Fruit fly (Drosophila melanogaster) whole organism, embryonic: Measurements from ENCODE around the gene ATPsynG.
A peak's percentile ranks its signal among the peaks of the same experiment; 100 is the strongest.

ENCODE experiments used
- Antp ChIP-seq: fragments of 200-800 bp; sonication (Bioruptor generic); optimal IDR thresholded peaks from 3 replicates; lab custom pipeline; 2016; ENCODE audit warnings: missing biosample characterization, missing genetic modification characterization
- CG10147 ChIP-seq: fragments of 200-800 bp; sonication (Bioruptor generic); optimal IDR thresholded peaks from 2 replicates; lab custom pipeline; 2019; ENCODE audit warnings: missing biosample characterization, mild to moderate bottlenecking, missing genetic modification characterization, moderate library complexity
- CG11723 ChIP-seq: fragments of 200-800 bp; sonication (Bioruptor generic); optimal IDR thresholded peaks from 2 replicates; lab custom pipeline; 2017; ENCODE audit warnings: missing biosample characterization, mild to moderate bottlenecking, missing genetic modification characterization
- CG12299 ChIP-seq: fragments of 200-800 bp; sonication (Bioruptor generic); optimal IDR thresholded peaks from 2 replicates; lab custom pipeline; 2018; ENCODE audit warnings: missing biosample characterization, mild to moderate bottlenecking, missing genetic modification characterization
- CG12744 ChIP-seq: fragments of 200-800 bp; sonication (Bioruptor generic); optimal IDR thresholded peaks from 2 replicates; lab custom pipeline; 2016; ENCODE audit warnings: missing biosample characterization, missing genetic modification characterization
- CG13296 ChIP-seq: fragments of 200-800 bp; sonication (Bioruptor generic); optimal IDR thresholded peaks from 3 replicates; lab custom pipeline; 2018; ENCODE audit warnings: missing biosample characterization, mild to moderate bottlenecking, missing genetic modification characterization
- CG14441 ChIP-seq: fragments of 200-800 bp; sonication (Bioruptor generic); IDR thresholded peaks from 2 replicates; pipeline ENCODE4 v1.3.6; 2022; ENCODE audit warnings: missing biosample characterization, missing genetic modification characterization
- CG14667 ChIP-seq: fragments of 200-800 bp; sonication (Bioruptor generic); IDR thresholded peaks from 2 replicates; pipeline ENCODE4 v1.3.6; 2022; ENCODE audit warnings: missing biosample characterization, missing genetic modification characterization
- CG15601 ChIP-seq: fragments of 200-800 bp; sonication (Bioruptor generic); optimal IDR thresholded peaks from 3 replicates; lab custom pipeline; 2019; ENCODE audit warnings: missing biosample characterization, mild to moderate bottlenecking, missing genetic modification characterization, moderate library complexity
- CG15696 ChIP-seq: fragments of 200-800 bp; sonication (Bioruptor generic); optimal IDR thresholded peaks from 2 replicates; lab custom pipeline; 2019; ENCODE audit warnings: missing biosample characterization, mild to moderate bottlenecking, missing genetic modification characterization, moderate library complexity
- CG16779 ChIP-seq: fragments of 200-800 bp; sonication (Bioruptor generic); IDR thresholded peaks from 2 replicates; pipeline ENCODE4 v1.3.6; 2022; ENCODE audit warnings: missing biosample characterization, missing genetic modification characterization
- CG17361 ChIP-seq: fragments of 200-800 bp; sonication (Bioruptor generic); IDR thresholded peaks from 3 replicates; pipeline ENCODE4 v1.3.6; 2022; ENCODE audit warnings: missing biosample characterization, missing genetic modification characterization
- CG1792 ChIP-seq: fragments of 200-800 bp; sonication (Bioruptor generic); optimal IDR thresholded peaks from 2 replicates; lab custom pipeline; 2016; ENCODE audit warnings: missing biosample characterization, missing genetic modification characterization
- CG18619 ChIP-seq: fragments of 200-800 bp; sonication (Bioruptor generic); optimal IDR thresholded peaks from 3 replicates; lab custom pipeline; 2017; ENCODE audit warnings: missing biosample characterization, mild to moderate bottlenecking, missing genetic modification characterization
- CG2678 ChIP-seq: fragments of 200-800 bp; sonication (Bioruptor generic); optimal IDR thresholded peaks from 3 replicates; lab custom pipeline; 2019; ENCODE audit warnings: missing biosample characterization, mild to moderate bottlenecking, missing genetic modification characterization, moderate library complexity
- CG30020 ChIP-seq: fragments of 200-800 bp; optimal IDR thresholded peaks from 2 replicates; lab custom pipeline; 2019; ENCODE audit warnings: missing biosample characterization, mild to moderate bottlenecking, missing genetic modification characterization, moderate library complexity
- CG3281 ChIP-seq: fragments of 200-800 bp; sonication (Bioruptor generic); optimal IDR thresholded peaks from 3 replicates; lab custom pipeline; 2017; ENCODE audit warnings: missing biosample characterization, mild to moderate bottlenecking, missing genetic modification characterization
- CG3407 ChIP-seq: fragments of 200-800 bp; sonication (Bioruptor generic); optimal IDR thresholded peaks from 2 replicates; lab custom pipeline; 2018; ENCODE audit warnings: missing biosample characterization, mild to moderate bottlenecking, missing genetic modification characterization
- CG3847 ChIP-seq: fragments of 200-800 bp; sonication (Bioruptor generic); IDR thresholded peaks from 2 replicates; pipeline ENCODE4 v1.3.6; 2022; ENCODE audit warnings: missing biosample characterization, missing genetic modification characterization
- CG7928 ChIP-seq: fragments of 200-800 bp; sonication (Bioruptor generic); optimal IDR thresholded peaks from 2 replicates; lab custom pipeline; 2017; ENCODE audit warnings: missing biosample characterization, mild to moderate bottlenecking, missing genetic modification characterization
- CG7963 ChIP-seq: fragments of 200-800 bp; sonication (Bioruptor generic); IDR thresholded peaks from 3 replicates; pipeline ENCODE4 v1.3.6; 2022; ENCODE audit warnings: missing biosample characterization, missing genetic modification characterization; ENCODE audit not compliant: partially characterized antibody
- D19A ChIP-seq: fragments of 200-800 bp; optimal IDR thresholded peaks from 3 replicates; lab custom pipeline; 2019; ENCODE audit warnings: missing biosample characterization, mild to moderate bottlenecking, missing genetic modification characterization, moderate library complexity
- Dad ChIP-seq: fragments of 200-800 bp; sonication (Bioruptor generic); optimal IDR thresholded peaks from 3 replicates; lab custom pipeline; 2016; ENCODE audit warnings: missing biosample characterization, missing genetic modification characterization
- Elba2 ChIP-seq: fragments of 200-800 bp; sonication (Bioruptor generic); optimal IDR thresholded peaks from 3 replicates; lab custom pipeline; 2016; ENCODE audit warnings: missing biosample characterization, missing genetic modification characterization
- Fer1 ChIP-seq: fragments of 200-800 bp; sonication (Bioruptor generic); optimal IDR thresholded peaks from 2 replicates; lab custom pipeline; 2017; ENCODE audit warnings: missing biosample characterization, mild to moderate bottlenecking, missing genetic modification characterization
- MBD-R2 ChIP-seq: fragments of 200-800 bp; sonication (Bioruptor generic); IDR thresholded peaks from 2 replicates; pipeline ENCODE4 v1.3.6; 2022; ENCODE audit warnings: missing biosample characterization, missing genetic modification characterization
- NC2β ChIP-seq: fragments of 200-800 bp; sonication (Bioruptor generic); optimal IDR thresholded peaks from 2 replicates; lab custom pipeline; 2016; ENCODE audit warnings: missing biosample characterization, missing genetic modification characterization
- Pdp1 ChIP-seq, 2 experiments: fragments of 200-800 bp; sonication (Bioruptor generic); optimal IDR thresholded peaks; 3 replicates each; lab custom pipeline; 2016; ENCODE audit warnings: missing biosample characterization in 2 of 2, missing genetic modification characterization in 2 of 2, mild to moderate bottlenecking in 1 of 2, moderate library complexity in 1 of 2
- Sin3A ChIP-seq: fragments of >200 bp; optimal IDR thresholded peaks from 2 replicates; lab custom pipeline; 2018
- Sry-δ ChIP-seq: fragments of 200-800 bp; sonication (Bioruptor generic); optimal IDR thresholded peaks from 2 replicates; lab custom pipeline; 2016; ENCODE audit warnings: missing biosample characterization, missing genetic modification characterization
- Xbp1 ChIP-seq: fragments of 200-800 bp; sonication (Bioruptor generic); optimal IDR thresholded peaks from 3 replicates; lab custom pipeline; 2016; ENCODE audit warnings: missing biosample characterization, mild to moderate bottlenecking, missing genetic modification characterization
- Xrp1 ChIP-seq: fragments of 200-800 bp; sonication (Bioruptor generic); IDR thresholded peaks from 2 replicates; pipeline ENCODE4 v1.3.6; 2022; ENCODE audit warnings: missing biosample characterization, missing genetic modification characterization
- YL-1 ChIP-seq: fragments of 200-800 bp; sonication (Bioruptor generic); optimal IDR thresholded peaks from 3 replicates; lab custom pipeline; 2017; ENCODE audit warnings: missing biosample characterization, mild to moderate bottlenecking, missing genetic modification characterization
- abd-A ChIP-seq: fragments of 200-800 bp; sonication (Bioruptor generic); optimal IDR thresholded peaks from 3 replicates; lab custom pipeline; 2019; ENCODE audit warnings: missing biosample characterization, mild to moderate bottlenecking, missing genetic modification characterization, moderate library complexity
- amos ChIP-seq: fragments of 200-800 bp; sonication (Bioruptor generic); IDR thresholded peaks from 2 replicates; pipeline ENCODE4 v1.3.6; 2022; ENCODE audit warnings: missing biosample characterization, missing genetic modification characterization; ENCODE audit not compliant: partially characterized antibody
- bbx ChIP-seq: fragments of 200-800 bp; sonication (Bioruptor generic); IDR thresholded peaks from 2 replicates; pipeline ENCODE4 v1.3.6; 2022; ENCODE audit warnings: missing biosample characterization, missing genetic modification characterization; ENCODE audit not compliant: partially characterized antibody
- bowl ChIP-seq: fragments of 200-800 bp; sonication (Bioruptor generic); IDR thresholded peaks from 2 replicates; pipeline ENCODE4 v1.3.6; 2022; ENCODE audit warnings: missing biosample characterization, missing genetic modification characterization
- dan ChIP-seq: fragments of 200-800 bp; sonication (Bioruptor generic); IDR thresholded peaks from 2 replicates; pipeline ENCODE4 v1.3.6; 2022; ENCODE audit warnings: missing biosample characterization, missing genetic modification characterization
- ftz-f1 ChIP-seq: fragments of 200-800 bp; sonication (Bioruptor generic); optimal IDR thresholded peaks from 2 replicates; lab custom pipeline; 2016; ENCODE audit warnings: missing biosample characterization, missing genetic modification characterization
- gcm2 ChIP-seq: fragments of 200-800 bp; sonication (Bioruptor generic); optimal IDR thresholded peaks from 2 replicates; lab custom pipeline; 2016; ENCODE audit warnings: missing biosample characterization, missing genetic modification characterization
- gfzf ChIP-seq: fragments of 200-800 bp; sonication (Bioruptor generic); optimal IDR thresholded peaks from 2 replicates; lab custom pipeline; 2016; ENCODE audit warnings: missing biosample characterization, mild to moderate bottlenecking, missing genetic modification characterization, moderate library complexity
- gsb ChIP-seq: fragments of 200-800 bp; sonication (Bioruptor generic); IDR thresholded peaks from 2 replicates; pipeline ENCODE4 v1.3.6; 2022; ENCODE audit warnings: missing biosample characterization, missing genetic modification characterization
- insv ChIP-seq, 2 experiments: fragments of 200-800 bp; sonication (Bioruptor generic); optimal IDR thresholded peaks; 3 replicates each; lab custom pipeline; 2016 to 2018; ENCODE audit warnings: missing biosample characterization in 2 of 2, missing genetic modification characterization in 2 of 2
- onecut ChIP-seq: fragments of 200-800 bp; sonication (Bioruptor generic); IDR thresholded peaks from 2 replicates; pipeline ENCODE4 v1.3.6; 2022; ENCODE audit warnings: missing biosample characterization, missing genetic modification characterization
- pb ChIP-seq: fragments of 200-800 bp; sonication (Bioruptor generic); optimal IDR thresholded peaks from 3 replicates; lab custom pipeline; 2016; ENCODE audit warnings: missing biosample characterization, missing genetic modification characterization
- pum ChIP-seq: fragments of 200-800 bp; sonication (Bioruptor generic); optimal IDR thresholded peaks from 2 replicates; lab custom pipeline; 2016; ENCODE audit warnings: missing biosample characterization, missing genetic modification characterization
- ranshi ChIP-seq: fragments of 200-800 bp; sonication (Bioruptor generic); IDR thresholded peaks from 2 replicates; pipeline ENCODE4 v1.3.6; 2022; ENCODE audit warnings: missing biosample characterization, missing genetic modification characterization
- sisA ChIP-seq: fragments of 200-800 bp; sonication (Bioruptor generic); IDR thresholded peaks from 2 replicates; pipeline ENCODE4 v1.3.6; 2022; ENCODE audit warnings: missing biosample characterization, missing genetic modification characterization
- slou ChIP-seq: fragments of 200-800 bp; sonication (Bioruptor generic); optimal IDR thresholded peaks from 3 replicates; lab custom pipeline; 2016; ENCODE audit warnings: missing biosample characterization, missing genetic modification characterization
- tgo ChIP-seq: fragments of 200-800 bp; sonication (Bioruptor generic); IDR thresholded peaks from 3 replicates; pipeline ENCODE4 v1.3.6; 2022; ENCODE audit warnings: missing biosample characterization, missing genetic modification characterization
- twi ChIP-seq: fragments of 200-800 bp; optimal IDR thresholded peaks from 2 replicates; lab custom pipeline; 2019; ENCODE audit warnings: missing biosample characterization, mild to moderate bottlenecking, missing genetic modification characterization, moderate library complexity
- zen ChIP-seq: fragments of 200-800 bp; sonication (Bioruptor generic); optimal IDR thresholded peaks from 3 replicates; lab custom pipeline; 2018; ENCODE audit warnings: missing biosample characterization, mild to moderate bottlenecking, missing genetic modification characterization, moderate library complexity

ATPsynG gene

DNA sequence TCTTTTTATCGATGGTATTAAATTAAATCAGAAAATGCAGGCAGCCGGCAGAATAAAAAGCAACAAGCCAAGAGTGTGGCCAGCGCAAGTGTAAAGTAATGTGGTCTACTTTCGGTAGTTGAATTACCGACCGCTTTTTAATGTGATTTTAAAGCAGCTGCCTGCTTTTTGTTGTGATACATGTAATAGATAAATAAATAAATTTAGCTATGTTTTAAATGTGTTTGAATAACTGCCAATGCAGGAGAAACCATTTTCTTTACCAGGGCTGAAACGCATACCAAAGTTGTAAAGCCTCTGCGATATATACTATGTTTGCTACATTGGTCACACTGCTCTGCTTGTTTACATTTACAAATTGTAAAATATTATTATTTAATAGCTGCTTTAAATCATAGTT is 6.1 kb downstream of the ATPsynG start, which contains the start of the genes Tmem214 and YL-1 (continued):
- TF ChIP-seq CG18619 (GFP tag; lab: Kevin White, UChicago), result no peak
- peak; percentile 3 for TF ChIP-seq twi (tag; lab: Kevin White, UChicago)
- TF ChIP-seq bbx, result peak; percentile 15; the same call in 1 of the 2 replicates
- 0 out of 3 replicates have a peak, but pooled peaks have one; percentile 28 for TF ChIP-seq CG17361 (GFP tag; lab: Robert Waterston, UW)
- peak; percentile 6 for TF ChIP-seq CG10147 (GFP tag; lab: Kevin White, UChicago)
- no peak for TF ChIP-seq gcm2 (GFP tag; lab: Kevin White, UChicago)
- TF ChIP-seq CG14441 (GFP tag; lab: Robert Waterston, UW), result no peak
- 0 out of 3 replicates have a peak, but pooled peaks have one; percentile 23 for TF ChIP-seq CG7963 (GFP tag; lab: Robert Waterston, UW)
- peak; percentile 69 for TF ChIP-seq Sin3A (lab: Kevin White, UChicago)
- TF ChIP-seq sisA (GFP tag; lab: Robert Waterston, UW), result no peak
- peak; percentile 64 for TF ChIP-seq Elba2 (GFP tag; lab: Kevin White, UChicago)
- TF ChIP-seq Sry-δ (GFP tag; lab: Kevin White, UChicago), result peak; percentile 29
- TF ChIP-seq CG16779 (GFP tag; lab: Robert Waterston, UW), result no peak
- TF ChIP-seq Antp (GFP tag; lab: Kevin White, UChicago), result no peak
- no peak for TF ChIP-seq CG3407
- TF ChIP-seq CG3847, result peak; percentile 59
- TF ChIP-seq CG11723 (GFP tag; lab: Kevin White, UChicago), result no peak
- no peak for TF ChIP-seq abd-A
- no peak for TF ChIP-seq slou (GFP tag; lab: Kevin White, UChicago)
- no peak for TF ChIP-seq Xbp1 (GFP tag; lab: Kevin White, UChicago)
- TF ChIP-seq bowl (GFP tag; lab: Robert Waterston, UW), result no peak
- no peak for TF ChIP-seq D19A
- peak; percentile 53 for TF ChIP-seq CG30020 (tag; lab: Kevin White, UChicago)
- TF ChIP-seq onecut (GFP tag; lab: Robert Waterston, UW), result no peak
- no peak for TF ChIP-seq Dad (GFP tag; lab: Kevin White, UChicago)
- no peak for TF ChIP-seq Xrp1 (GFP tag; lab: Robert Waterston, UW)
- TF ChIP-seq YL-1 (GFP tag; lab: Kevin White, UChicago), result peak; percentile 98
- peak; percentile 81 for TF ChIP-seq gfzf (GFP tag; lab: Kevin White, UChicago)
- TF ChIP-seq CG13296 (GFP tag; lab: Kevin White, UChicago), result no peak
- no peak for TF ChIP-seq tgo (GFP tag; lab: Robert Waterston, UW)
- no peak for TF ChIP-seq CG15696 (tag; lab: Kevin White, UChicago)
- TF ChIP-seq amos (GFP tag; lab: Robert Waterston, UW), result peak; percentile 51
- peak; percentile 1 for TF ChIP-seq NC2β (GFP tag; lab: Kevin White, UChicago)
- no peak for TF ChIP-seq CG1792
- TF ChIP-seq dan (GFP tag; lab: Robert Waterston, UW), result no peak
- TF ChIP-seq pb (GFP tag; lab: Kevin White, UChicago), result no peak
- no peak for TF ChIP-seq ranshi (GFP tag; lab: Robert Waterston, UW)
- TF ChIP-seq Fer1, result peak; percentile 15
- peak; percentile 91 for TF ChIP-seq CG7928 (GFP tag; lab: Kevin White, UChicago)
- peak; percentile 87 for TF ChIP-seq MBD-R2 (GFP tag; lab: Robert Waterston, UW)
- peak; percentile 16 for TF ChIP-seq zen (tag; lab: Kevin White, UChicago)
- peak; percentile 2 for TF ChIP-seq CG15601 (tag; lab: Kevin White, UChicago)
- no peak for TF ChIP-seq ftz-f1
- TF ChIP-seq CG2678 (tag; lab: Kevin White, UChicago), result no peak
- TF ChIP-seq CG3281 (GFP tag; lab: Kevin White, UChicago), result peak; percentile 42
- TF ChIP-seq pum, result no peak
- TF ChIP-seq Pdp1 (GFP tag; optimal IDR thresholded peaks at IDR 0.05; lab: Kevin White, UChicago), result peak in 1 of 2 experiments; percentile 51
- TF ChIP-seq CG12744 (GFP tag; lab: Kevin White, UChicago), result no peak
- peak; percentile 8 for TF ChIP-seq CG12299 (tag; lab: Kevin White, UChicago)
- no peak for TF ChIP-seq gsb
- TF ChIP-seq CG14667 (GFP tag; lab: Robert Waterston, UW), result no peak
- TF ChIP-seq insv (GFP tag; optimal IDR thresholded peaks at IDR 0.05; lab: Kevin White, UChicago), result peak in 1 of 2 experiments; percentile 10
